Worm (Caenorhabditis elegans) whole organism, late embryonic: ENCODE results near the gene plpp-1.1.

Experiments used
- K02D7.2 ChIP-seq: sonication (generic microtip); optimal IDR thresholded peaks from 2 replicates; lab custom pipeline; 2017; ENCODE audit warnings: mild to moderate bottlenecking, missing genetic modification characterization, missing compliant biosample characterization
- K09A11.1 ChIP-seq: sonication (generic microtip); optimal IDR thresholded peaks from 2 replicates; lab custom pipeline; 2017; ENCODE audit warnings: antibody characterized with exemption, mild to moderate bottlenecking, missing genetic modification characterization, missing compliant biosample characterization; ENCODE audit not compliant: insufficient read depth
- ceh-14 ChIP-seq: sonication (generic microtip); optimal IDR thresholded peaks from 2 replicates; lab custom pipeline; 2016; ENCODE audit warnings: missing genotype, missing genetic modification characterization, missing compliant biosample characterization
- ceh-18 ChIP-seq: sonication (generic microtip); optimal IDR thresholded peaks from 2 replicates; lab custom pipeline; 2016; ENCODE audit warnings: missing genetic modification characterization, missing compliant biosample characterization
- ceh-22 ChIP-seq: sonication (generic microtip); optimal IDR thresholded peaks from 2 replicates; lab custom pipeline; 2017; ENCODE audit warnings: missing biosample characterization, missing genetic modification characterization
- ceh-24 ChIP-seq: sonication (generic microtip); optimal IDR thresholded peaks from 2 replicates; lab custom pipeline; 2016; ENCODE audit warnings: mild to moderate bottlenecking, missing genetic modification characterization, missing compliant biosample characterization
- ceh-31 ChIP-seq: sonication (generic microtip); optimal IDR thresholded peaks from 2 replicates; lab custom pipeline; 2016; ENCODE audit warnings: missing genetic modification characterization, missing compliant biosample characterization
- ceh-34 ChIP-seq: sonication (generic microtip); optimal IDR thresholded peaks from 2 replicates; lab custom pipeline; 2016; ENCODE audit warnings: mild to moderate bottlenecking, missing genetic modification characterization, missing compliant biosample characterization
- ceh-45 ChIP-seq: fragments of 200-800 bp; sonication (Bioruptor generic); IDR thresholded peaks from 2 replicates; pipeline ENCODE4 v1.3.6; 2022; ENCODE audit warnings: missing genetic modification reagents, missing genetic modification characterization, missing compliant biosample characterization
- ceh-48 ChIP-seq: sonication (generic microtip); optimal IDR thresholded peaks from 2 replicates; lab custom pipeline; 2016; ENCODE audit warnings: missing genetic modification characterization, inconsistent platforms, missing compliant biosample characterization
- ceh-6 ChIP-seq: fragments of 200-800 bp; sonication (Bioruptor generic); optimal IDR thresholded peaks from 2 replicates; lab custom pipeline; 2018; ENCODE audit warnings: mild to moderate bottlenecking, missing genetic modification characterization, missing compliant biosample characterization
- dmd-4 ChIP-seq: sonication (generic microtip); optimal IDR thresholded peaks from 2 replicates; lab custom pipeline; 2016; ENCODE audit warnings: borderline replicate concordance, missing genetic modification characterization, missing compliant biosample characterization
- elt-2 ChIP-seq: sonication (generic microtip); optimal IDR thresholded peaks from 2 replicates; lab custom pipeline; 2016; ENCODE audit warnings: missing genetic modification reagents, missing genetic modification characterization, missing compliant biosample characterization
- hlh-13 ChIP-seq: fragments of 200-800 bp; sonication (Bioruptor generic); optimal IDR thresholded peaks from 2 replicates; lab custom pipeline; 2018; ENCODE audit warnings: mild to moderate bottlenecking, missing genetic modification characterization, missing compliant biosample characterization
- hlh-15 ChIP-seq: sonication (generic microtip); optimal IDR thresholded peaks from 2 replicates; lab custom pipeline; 2016; ENCODE audit warnings: missing genetic modification characterization, missing compliant biosample characterization
- hlh-30 ChIP-seq: sonication (generic microtip); optimal IDR thresholded peaks from 2 replicates; lab custom pipeline; 2017; ENCODE audit warnings: antibody characterized with exemption, missing genetic modification characterization, missing compliant biosample characterization; ENCODE audit not compliant: insufficient read depth
- hlh-8 ChIP-seq: sonication (generic microtip); optimal IDR thresholded peaks from 2 replicates; lab custom pipeline; 2016; ENCODE audit warnings: missing genotype, missing genetic modification characterization, missing compliant biosample characterization
- lim-6 ChIP-seq: sonication (generic microtip); optimal IDR thresholded peaks from 2 replicates; lab custom pipeline; 2016; ENCODE audit warnings: missing genetic modification characterization, missing compliant biosample characterization
- madf-2 ChIP-seq: sonication (generic microtip); optimal IDR thresholded peaks from 2 replicates; lab custom pipeline; 2017; ENCODE audit warnings: missing genetic modification characterization, missing compliant biosample characterization
- mec-3 ChIP-seq: sonication (generic microtip); optimal IDR thresholded peaks from 2 replicates; lab custom pipeline; 2016; ENCODE audit warnings: borderline replicate concordance, missing genetic modification characterization, missing compliant biosample characterization
- nfya-1 ChIP-seq: sonication (generic microtip); optimal IDR thresholded peaks from 2 replicates; lab custom pipeline; 2017; ENCODE audit warnings: missing genetic modification characterization, mild to moderate bottlenecking, missing compliant biosample characterization, antibody characterized with exemption, moderate library complexity
- pag-3 ChIP-seq: sonication (generic microtip); optimal IDR thresholded peaks from 2 replicates; lab custom pipeline; 2016; ENCODE audit warnings: missing compliant biosample characterization, missing genetic modification characterization, borderline replicate concordance
- pat-9 ChIP-seq: fragments of 200-800 bp; sonication (Bioruptor generic); optimal IDR thresholded peaks from 2 replicates; lab custom pipeline; 2018; ENCODE audit warnings: mild to moderate bottlenecking, missing genetic modification characterization, moderate library complexity, missing compliant biosample characterization
- pax-1 ChIP-seq: fragments of 150-350 bp; optimal IDR thresholded peaks from 2 replicates; lab custom pipeline; 2014; ENCODE audit warnings: missing biosample characterization, missing genetic modification characterization
- pha-4 ChIP-seq: fragments of 150-350 bp; optimal IDR thresholded peaks from 2 replicates; lab custom pipeline; 2018; ENCODE audit warnings: missing biosample characterization, missing genetic modification reagents, missing genetic modification characterization
- pros-1 ChIP-seq: fragments of 150-350 bp; optimal IDR thresholded peaks from 2 replicates; lab custom pipeline; 2014; ENCODE audit warnings: missing biosample characterization, missing genetic modification reagents, missing genetic modification characterization
- sdc-2 ChIP-seq: sonication (generic microtip); optimal IDR thresholded peaks from 2 replicates; lab custom pipeline; 2016; ENCODE audit warnings: missing genotype, missing genetic modification characterization, missing compliant biosample characterization
- sox-4 ChIP-seq: sonication (generic microtip); optimal IDR thresholded peaks from 2 replicates; lab custom pipeline; 2017; ENCODE audit warnings: mild to moderate bottlenecking, missing genetic modification characterization, inconsistent platforms, missing compliant biosample characterization
- syd-9 ChIP-seq: sonication (generic microtip); optimal IDR thresholded peaks from 2 replicates; lab custom pipeline; 2016; ENCODE audit warnings: mild to moderate bottlenecking, missing genetic modification characterization, moderate library complexity, missing compliant biosample characterization
- tbx-2 ChIP-seq: sonication (generic microtip); optimal IDR thresholded peaks from 2 replicates; lab custom pipeline; 2016; ENCODE audit warnings: missing genetic modification characterization, missing compliant biosample characterization
- ttx-3 ChIP-seq: sonication (generic microtip); optimal IDR thresholded peaks from 2 replicates; lab custom pipeline; 2016; ENCODE audit warnings: missing genetic modification reagents, missing genetic modification characterization, missing compliant biosample characterization
- unc-42 ChIP-seq: sonication (generic microtip); optimal IDR thresholded peaks from 2 replicates; lab custom pipeline; 2016; ENCODE audit warnings: missing genotype, missing genetic modification characterization, missing compliant biosample characterization
- unc-55 ChIP-seq: sonication (generic microtip); optimal IDR thresholded peaks from 2 replicates; lab custom pipeline; 2017; ENCODE audit warnings: missing biosample characterization, missing genetic modification reagents, missing genetic modification characterization
- zip-5 ChIP-seq: sonication (generic microtip); optimal IDR thresholded peaks from 2 replicates; lab custom pipeline; 2016; ENCODE audit warnings: missing genetic modification characterization, missing compliant biosample characterization

The plpp-1.1 gene

ce11 chrII:3927943-3928393 lies at the start of gene plpp-1.1:
plpp-1.1 (minus strand) TSS chrII:3927993.
- no peak for TF ChIP-seq lim-6 (tag; lab: Kevin White, UChicago)
- TF ChIP-seq elt-2 (tag; lab: Kevin White, UChicago) = no peak
- peak; percentile 93 for TF ChIP-seq nfya-1

ce11 chrII:3975942-3976341 lies 48.1 kb upstream of the plpp-1.1 start, which contains the start of gene dos-2:
dos-2 (plus strand) TSS chrII:3976242.
- TF ChIP-seq elt-2 (tag; lab: Kevin White, UChicago) (no peak), tbx-2 (tag; lab: Kevin White, UChicago) (no peak), ceh-45 (no peak), K02D7.2 (tag; lab: Kevin White, UChicago) (no peak), K09A11.1 (tag; lab: Kevin White, UChicago) (no peak), unc-55 (GFP tag; lab: Kevin White, UChicago) (no peak), pha-4 (no peak), ttx-3 (tag; lab: Kevin White, UChicago) (no peak), ceh-22 (tag; lab: Kevin White, UChicago) (no peak)

- no peak for TF ChIP-seq pros-1
- TF ChIP-seq pha-4 = no peak
- TF ChIP-seq hlh-15 = no peak
- TF ChIP-seq dmd-4 (tag; lab: Kevin White, UChicago) = no peak
- no peak for TF ChIP-seq syd-9 (tag; lab: Kevin White, UChicago)
- TF ChIP-seq nfya-1 = no peak
- TF ChIP-seq zip-5 (tag; lab: Kevin White, UChicago) = no peak
- TF ChIP-seq sox-4 (tag; lab: Kevin White, UChicago) = no peak
- TF ChIP-seq ceh-48 (tag; lab: Kevin White, UChicago) = no peak
- no peak for TF ChIP-seq hlh-30 (tag; lab: Kevin White, UChicago)
- TF ChIP-seq pag-3 (tag; lab: Kevin White, UChicago) = no peak
- no peak for TF ChIP-seq ceh-34 (tag; lab: Kevin White, UChicago)
- TF ChIP-seq madf-2 (tag; lab: Kevin White, UChicago) = no peak
- no peak for TF ChIP-seq K09A11.1 (tag; lab: Kevin White, UChicago)
- peak; percentile 58 for TF ChIP-seq unc-42
- peak; percentile 52 for TF ChIP-seq ceh-31 (tag; lab: Kevin White, UChicago)
These were observed 47.2 kb upstream of the plpp-1.1 start, which contains the start of gene cank-26 for ce11 chrII:3974953-3975352. cank-26 (minus strand) TSS chrII:3975065.

ce11 chrII:3972153-3972552 lies 44.4 kb upstream of the plpp-1.1 start, which contains the start of gene K10G6.9:
K10G6.9 (plus strand) TSS chrII:3972262.
- TF ChIP-seq ceh-6 (GFP tag; lab: Kevin White, UChicago) (no peak), ceh-24 (tag; lab: Kevin White, UChicago) (no peak), lim-6 (tag; lab: Kevin White, UChicago) (no peak), hlh-13 (GFP tag; lab: Kevin White, UChicago) (no peak), pat-9 (no peak), hlh-8 (tag; lab: Kevin White, UChicago) (no peak), pax-1 (tag; lab: Kevin White, UChicago) (no peak)

- TF ChIP-seq sdc-2 (tag; lab: Kevin White, UChicago) = no peak
- TF ChIP-seq ceh-14 = no peak
- TF ChIP-seq, all 69 proteins: peak for 0
These were observed 41.0 kb upstream of the plpp-1.1 start for ce11 chrII:3968808-3969207.

ce11 chrII:3968070-3968469 lies 40.3 kb upstream of the plpp-1.1 start:
- peak; percentile 34 for TF ChIP-seq mec-3
- TF ChIP-seq ceh-18 (tag; lab: Kevin White, UChicago) = no peak
